Worm (Caenorhabditis elegans) whole organism, young adult: ENCODE results near the gene csr-1.

ENCODE experiments used
- B0019.2 ChIP-seq: fragments of 200-800 bp; sonication (Bioruptor generic); conservative IDR thresholded peaks from 2 replicates; pipeline ENCODE4 v1.3.6; 2022; ENCODE audit warnings: missing genetic modification reagents, missing genetic modification characterization, missing compliant biosample characterization
- B0261.1 ChIP-seq: sonication (generic microtip); optimal IDR thresholded peaks from 2 replicates; lab custom pipeline; 2016; ENCODE audit warnings: mild to moderate bottlenecking, missing genetic modification characterization, moderate library complexity, missing compliant biosample characterization
- C06A6.2 ChIP-seq: fragments of 200-800 bp; sonication (Bioruptor generic); conservative IDR thresholded peaks from 2 replicates; pipeline ENCODE4 v1.3.6; 2022; ENCODE audit warnings: missing genetic modification characterization, missing compliant biosample characterization
- C17E4.6 ChIP-seq: fragments of 200-800 bp; sonication (Bioruptor generic); IDR thresholded peaks from 2 replicates; pipeline ENCODE4 v1.3.6; 2022; ENCODE audit warnings: missing genetic modification reagents, missing genetic modification characterization, missing compliant biosample characterization
- D2030.7 ChIP-seq: fragments of 200-800 bp; sonication (Bioruptor generic); IDR thresholded peaks from 2 replicates; pipeline ENCODE4 v1.3.6; 2022; ENCODE audit warnings: missing genetic modification reagents, missing genetic modification characterization, missing compliant biosample characterization
- F10E7.11 ChIP-seq: sonication (generic microtip); optimal IDR thresholded peaks from 2 replicates; lab custom pipeline; 2017; ENCODE audit warnings: mild to moderate bottlenecking, missing genetic modification characterization, moderate library complexity, missing compliant biosample characterization
- F22D6.2 ChIP-seq: sonication (generic microtip); optimal IDR thresholded peaks from 2 replicates; lab custom pipeline; 2016; ENCODE audit warnings: mild to moderate bottlenecking, missing genetic modification characterization, missing compliant biosample characterization
- F23B12.7 ChIP-seq: sonication (generic microtip); optimal IDR thresholded peaks from 2 replicates; lab custom pipeline; 2017; ENCODE audit warnings: missing genetic modification characterization, mild to moderate bottlenecking, missing compliant biosample characterization, antibody characterized with exemption, moderate library complexity; ENCODE audit not compliant: insufficient read depth
- F37B4.10 ChIP-seq: fragments of 200-800 bp; sonication (Bioruptor generic); IDR thresholded peaks from 2 replicates; pipeline ENCODE4 v1.3.6; 2022; ENCODE audit warnings: missing genetic modification characterization, missing compliant biosample characterization
- F52B5.7 ChIP-seq: sonication (generic microtip); optimal IDR thresholded peaks from 2 replicates; lab custom pipeline; 2016; ENCODE audit warnings: mild to moderate bottlenecking, missing genetic modification characterization, missing compliant biosample characterization
- F55B11.4 ChIP-seq: sonication (generic microtip); optimal IDR thresholded peaks from 2 replicates; lab custom pipeline; 2016; ENCODE audit warnings: missing compliant biosample characterization, missing genetic modification characterization, borderline replicate concordance; ENCODE audit not compliant: insufficient read depth
- F57A8.1 ChIP-seq: fragments of 200-800 bp; sonication (Bioruptor generic); optimal IDR thresholded peaks from 2 replicates; lab custom pipeline; 2018; ENCODE audit warnings: mild to moderate bottlenecking, missing genetic modification characterization, moderate library complexity, missing compliant biosample characterization
- K11D2.4 ChIP-seq: fragments of 200-800 bp; sonication (Bioruptor generic); IDR thresholded peaks from 2 replicates; pipeline ENCODE4 v1.3.6; 2022; ENCODE audit warnings: missing genetic modification reagents, missing genetic modification characterization, missing compliant biosample characterization
- Y53F4B.3 ChIP-seq: fragments of 200-800 bp; sonication (Bioruptor generic); IDR thresholded peaks from 2 replicates; pipeline ENCODE4 v1.3.6; 2022; ENCODE audit warnings: missing genetic modification reagents, missing genetic modification characterization, missing compliant biosample characterization
- ZK185.1 ChIP-seq: sonication (generic microtip); optimal IDR thresholded peaks from 2 replicates; lab custom pipeline; 2016; ENCODE audit warnings: mild to moderate bottlenecking, missing genetic modification characterization, missing compliant biosample characterization; ENCODE audit not compliant: poor library complexity, severe bottlenecking
- aptf-2 ChIP-seq: fragments of 200-800 bp; sonication (Bioruptor generic); conservative IDR thresholded peaks from 2 replicates; pipeline ENCODE4 v1.3.6; 2022; ENCODE audit warnings: missing genetic modification reagents, missing genetic modification characterization, missing compliant biosample characterization
- athp-1 ChIP-seq: sonication (generic microtip); optimal IDR thresholded peaks from 2 replicates; lab custom pipeline; 2017; ENCODE audit warnings: mild to moderate bottlenecking, missing genetic modification characterization, missing compliant biosample characterization
- attf-5 ChIP-seq: fragments of 200-800 bp; sonication (Bioruptor generic); optimal IDR thresholded peaks from 2 replicates; lab custom pipeline; 2018; ENCODE audit warnings: mild to moderate bottlenecking, missing genetic modification characterization, missing compliant biosample characterization
- bed-1 ChIP-seq: fragments of 200-800 bp; sonication (Bioruptor generic); IDR thresholded peaks from 2 replicates; pipeline ENCODE4 v1.3.6; 2022; ENCODE audit warnings: missing genetic modification reagents, missing genetic modification characterization, missing compliant biosample characterization
- ccch-3 ChIP-seq: fragments of 200-800 bp; sonication (Bioruptor generic); optimal IDR thresholded peaks from 2 replicates; lab custom pipeline; 2018; ENCODE audit warnings: mild to moderate bottlenecking, missing genetic modification characterization, missing compliant biosample characterization
- cebp-2 ChIP-seq: fragments of 200-800 bp; sonication (Bioruptor generic); IDR thresholded peaks from 2 replicates; pipeline ENCODE4 v1.3.6; 2022; ENCODE audit warnings: missing genetic modification characterization, missing compliant biosample characterization
- ceh-40 ChIP-seq: fragments of 200-800 bp; sonication (Bioruptor generic); IDR thresholded peaks from 2 replicates; pipeline ENCODE4 v1.3.6; 2022; ENCODE audit warnings: missing genetic modification characterization, missing compliant biosample characterization
- ceh-79 ChIP-seq: sonication (generic microtip); optimal IDR thresholded peaks from 2 replicates; lab custom pipeline; 2017; ENCODE audit warnings: mild to moderate bottlenecking, missing genetic modification characterization, missing compliant biosample characterization
- chd-7 ChIP-seq: sonication (generic microtip); optimal IDR thresholded peaks from 2 replicates; lab custom pipeline; 2016; ENCODE audit warnings: mild to moderate bottlenecking, missing genetic modification characterization, moderate library complexity, missing compliant biosample characterization
- die-1 ChIP-seq: sonication (generic microtip); optimal IDR thresholded peaks from 2 replicates; lab custom pipeline; 2016; ENCODE audit warnings: missing genotype, mild to moderate bottlenecking, missing genetic modification characterization, missing compliant biosample characterization
- efl-1 ChIP-seq: fragments of 150-350 bp; optimal IDR thresholded peaks from 2 replicates; lab custom pipeline; 2014; ENCODE audit warnings: missing biosample characterization, missing genetic modification reagents, missing genetic modification characterization
- ekl-4 ChIP-seq: fragments of 200-800 bp; sonication (Bioruptor generic); IDR thresholded peaks from 2 replicates; pipeline ENCODE4 v1.3.6; 2022; ENCODE audit warnings: missing genetic modification reagents, missing genetic modification characterization, missing compliant biosample characterization
- fkh-3 ChIP-seq: sonication (generic microtip); optimal IDR thresholded peaks from 2 replicates; lab custom pipeline; 2016; ENCODE audit warnings: mild to moderate bottlenecking, missing genetic modification characterization, missing compliant biosample characterization
- let-607 ChIP-seq, 2 experiments: fragments of 200-800 bp in 1 of 2; sonication (Bioruptor generic) in 1 of 2; sonication (generic microtip) in 1 of 2; optimal IDR thresholded peaks; 2 replicates each; lab custom pipeline; 2016 to 2018; ENCODE audit warnings: mild to moderate bottlenecking in 2 of 2, missing compliant biosample characterization in 2 of 2, missing genetic modification characterization in 2 of 2, moderate library complexity in 2 of 2, missing genotype in 1 of 2
- lin-26 ChIP-seq: fragments of 200-800 bp; sonication (Bioruptor generic); IDR thresholded peaks from 2 replicates; pipeline ENCODE4 v1.3.6; 2022; ENCODE audit warnings: missing genetic modification reagents, missing genetic modification characterization, missing compliant biosample characterization
- madf-3 ChIP-seq: fragments of 200-800 bp; sonication (Bioruptor generic); IDR thresholded peaks from 2 replicates; pipeline ENCODE4 v1.3.6; 2022; ENCODE audit warnings: missing genetic modification reagents, missing genetic modification characterization, missing compliant biosample characterization
- madf-6 ChIP-seq: fragments of 200-800 bp; sonication (Bioruptor generic); IDR thresholded peaks from 2 replicates; pipeline ENCODE4 v1.3.6; 2022; ENCODE audit warnings: missing genetic modification reagents, missing genetic modification characterization, missing compliant biosample characterization
- mes-4 ChIP-seq: sonication (generic microtip); optimal IDR thresholded peaks from 2 replicates; lab custom pipeline; 2016; ENCODE audit warnings: missing genotype, missing genetic modification characterization, missing compliant biosample characterization
- nfyb-1 ChIP-seq: fragments of 200-800 bp; sonication (Bioruptor generic); IDR thresholded peaks from 2 replicates; pipeline ENCODE4 v1.3.6; 2022; ENCODE audit warnings: missing genetic modification reagents, missing genetic modification characterization, missing compliant biosample characterization
- nhr-120 ChIP-seq: fragments of 200-800 bp; sonication (Bioruptor generic); IDR thresholded peaks from 2 replicates; pipeline ENCODE4 v1.3.6; 2022; ENCODE audit warnings: missing genetic modification characterization, missing compliant biosample characterization
- pbrm-1 ChIP-seq: fragments of 200-800 bp; sonication (Bioruptor generic); IDR thresholded peaks from 2 replicates; pipeline ENCODE4 v1.3.6; 2022; ENCODE audit warnings: missing genetic modification reagents, missing genetic modification characterization, missing compliant biosample characterization
- rec-8 ChIP-seq, 2 experiments: sonication (generic microtip); optimal IDR thresholded peaks; 2 replicates each; lab custom pipeline; 2016; ENCODE audit warnings: mild to moderate bottlenecking in 2 of 2, missing genetic modification characterization in 2 of 2, missing genetic modification reagents in 2 of 2, missing genotype in 2 of 2, missing biosample characterization in 1 of 2, missing compliant biosample characterization in 1 of 2, moderate library complexity in 1 of 2
- sea-2 ChIP-seq: fragments of 200-800 bp; sonication (Bioruptor generic); IDR thresholded peaks from 2 replicates; pipeline ENCODE4 v1.3.6; 2022; ENCODE audit warnings: missing genetic modification characterization, missing compliant biosample characterization
- snpc-1.1 ChIP-seq: sonication (generic microtip); optimal IDR thresholded peaks from 2 replicates; lab custom pipeline; 2017; ENCODE audit warnings: missing genetic modification characterization, mild to moderate bottlenecking, missing compliant biosample characterization, antibody characterized with exemption, moderate library complexity, missing genotype, missing genetic modification reagents; ENCODE audit not compliant: insufficient read depth
- snpc-3.4 ChIP-seq: sonication (generic microtip); optimal IDR thresholded peaks from 2 replicates; lab custom pipeline; 2017; ENCODE audit warnings: missing genetic modification characterization, mild to moderate bottlenecking, missing compliant biosample characterization, antibody characterized with exemption, moderate library complexity, missing genotype, missing genetic modification reagents
- tbp1 ChIP-seq: fragments of 200-800 bp; sonication (Bioruptor generic); optimal IDR thresholded peaks from 2 replicates; lab custom pipeline; 2018; ENCODE audit warnings: mild to moderate bottlenecking, missing genetic modification characterization, missing compliant biosample characterization
- tbx-9 ChIP-seq: sonication (generic microtip); optimal IDR thresholded peaks from 2 replicates; lab custom pipeline; 2016; ENCODE audit warnings: borderline replicate concordance, missing genetic modification characterization, inconsistent platforms, missing compliant biosample characterization
- tlf-1 ChIP-seq: fragments of 200-800 bp; sonication (Bioruptor generic); optimal IDR thresholded peaks from 2 replicates; lab custom pipeline; 2018; ENCODE audit warnings: mild to moderate bottlenecking, missing genetic modification characterization, missing compliant biosample characterization
- unc-130 ChIP-seq: sonication (generic microtip); optimal IDR thresholded peaks from 2 replicates; lab custom pipeline; 2016; ENCODE audit warnings: missing genetic modification reagents, missing genetic modification characterization, missing compliant biosample characterization
- ztf-22 ChIP-seq: fragments of 200-800 bp; sonication (Bioruptor generic); optimal IDR thresholded peaks from 2 replicates; lab custom pipeline; 2018; ENCODE audit warnings: mild to moderate bottlenecking, missing genetic modification characterization, moderate library complexity, missing compliant biosample characterization

The csr-1 gene

DNA sequence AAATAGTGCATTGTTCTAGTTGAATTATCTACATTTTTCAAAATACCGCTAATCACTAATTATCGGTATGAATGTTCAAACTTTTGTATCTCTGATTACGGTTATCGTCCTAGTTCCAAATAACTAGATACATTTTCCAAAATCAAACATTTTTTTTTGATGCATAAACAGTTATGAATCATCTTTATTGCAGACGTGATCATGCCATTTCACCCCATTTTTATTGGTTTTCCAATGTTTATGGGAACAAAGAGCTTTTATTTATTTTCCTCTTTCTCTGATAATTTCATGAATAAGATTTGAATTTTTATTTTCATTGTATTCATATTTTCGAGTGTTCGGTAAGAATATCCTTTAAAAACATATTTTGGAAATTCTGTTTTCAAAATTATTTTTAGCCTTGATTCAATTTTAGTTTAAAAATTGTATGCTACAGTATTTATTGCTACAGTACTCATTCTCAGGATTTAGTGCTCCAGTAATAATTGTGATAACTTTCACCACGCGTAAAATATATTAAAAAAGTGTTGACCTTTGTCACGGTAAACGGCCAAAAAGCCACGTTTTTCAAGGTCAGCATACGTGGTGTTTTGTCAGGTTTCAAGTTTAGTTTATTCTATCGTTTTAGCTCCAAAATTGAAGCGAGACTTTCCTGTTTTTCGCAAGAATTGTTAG lies at the start of gene csr-1:
csr-1 (plus strand) TSS at position 625 of the 675 bp plus-strand sequence.
- no peak for TF ChIP-seq K11D2.4 (GFP tag; lab: Robert Waterston, UW)
- TF ChIP-seq fkh-3 (tag; lab: Kevin White, UChicago) = no peak
- no peak for TF ChIP-seq C06A6.2 (GFP tag; lab: Robert Waterston, UW)
- TF ChIP-seq bed-1 (GFP tag; lab: Robert Waterston, UW) = no peak
- no peak for TF ChIP-seq ceh-79 (tag; lab: Kevin White, UChicago)
- no peak for TF ChIP-seq die-1 (tag; lab: Kevin White, UChicago)
- TF ChIP-seq unc-130 (GFP tag; lab: Kevin White, UChicago) = no peak
- TF ChIP-seq F37B4.10 (GFP tag; lab: Robert Waterston, UW) = no peak
- no peak for TF ChIP-seq snpc-3.4 (tag; lab: Kevin White, UChicago)
- TF ChIP-seq ekl-4 (GFP tag; lab: Robert Waterston, UW) = no peak
- TF ChIP-seq madf-3 (GFP tag; lab: Robert Waterston, UW) = no peak
- TF ChIP-seq cebp-2 = no peak
- no peak for TF ChIP-seq athp-1 (tag; lab: Kevin White, UChicago)
- TF ChIP-seq let-607 (tag; optimal IDR thresholded peaks at IDR 0.05; lab: Kevin White, UChicago) = no peak
- no peak for TF ChIP-seq nhr-120 (GFP tag; lab: Robert Waterston, UW)
- TF ChIP-seq chd-7 (tag; lab: Kevin White, UChicago) = no peak

DNA sequence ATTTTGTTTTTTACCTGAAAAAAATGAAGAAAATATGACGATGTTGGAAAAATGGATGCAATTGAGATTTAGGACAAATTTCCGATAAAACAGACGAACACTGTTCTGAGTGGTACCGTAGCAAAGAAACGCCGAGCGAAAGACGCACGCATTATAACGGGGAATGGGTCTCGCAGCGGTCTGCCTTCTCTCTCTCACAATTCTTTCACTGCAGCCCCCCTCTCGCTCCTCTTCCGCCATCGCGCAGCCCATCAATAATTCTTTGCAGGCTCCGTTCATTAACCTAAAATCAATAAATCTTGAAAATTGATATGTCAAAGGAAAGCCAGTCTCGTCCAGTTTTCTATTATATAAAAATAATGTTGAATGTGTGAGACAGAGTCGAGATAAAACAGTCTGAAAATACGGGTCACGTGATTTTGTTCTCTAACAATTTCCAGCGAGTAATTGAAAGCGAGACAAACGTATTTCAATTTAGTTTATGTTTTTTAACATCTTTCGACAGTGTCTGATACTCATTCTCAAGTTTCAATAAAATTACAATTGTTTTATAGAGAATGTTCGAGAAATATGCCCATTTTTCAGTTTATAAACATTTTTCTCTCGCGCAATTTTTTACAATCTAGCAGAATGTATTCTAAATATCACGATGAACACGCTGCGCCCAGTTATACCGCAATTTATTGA lies 47.5 kb upstream of the csr-1 start:
- TF ChIP-seq aptf-2 (GFP tag; lab: Robert Waterston, UW) (no peak), pbrm-1 (GFP tag; lab: Robert Waterston, UW) (no peak), ceh-40 (no peak), let-607 (tag; optimal IDR thresholded peaks at IDR 0.05; lab: Kevin White, UChicago) (no peak), efl-1 (GFP tag; lab: Kevin White, UChicago) (no peak), rec-8 (tag; optimal IDR thresholded peaks at IDR 0.05; lab: Kevin White, UChicago) (no peak), F57A8.1 (no peak), tbp1 (GFP tag; lab: Kevin White, UChicago) (no peak), F22D6.2 (tag; lab: Kevin White, UChicago) (no peak), tlf-1 (GFP tag; lab: Kevin White, UChicago) (no peak), F52B5.7 (tag; lab: Kevin White, UChicago) (no peak), C17E4.6 (no peak), F55B11.4 (tag; lab: Kevin White, UChicago) (no peak), Y53F4B.3 (GFP tag; lab: Robert Waterston, UW) (no peak), B0261.1 (tag; lab: Kevin White, UChicago) (no peak), snpc-1.1 (tag; lab: Kevin White, UChicago) (no peak), tbx-9 (tag; lab: Kevin White, UChicago) (no peak), madf-6 (GFP tag; lab: Robert Waterston, UW) (peak; percentile 75), F10E7.11 (no peak), K11D2.4 (GFP tag; lab: Robert Waterston, UW) (no peak), D2030.7 (no peak), ZK185.1 (tag; lab: Kevin White, UChicago) (no peak), F23B12.7 (tag; lab: Kevin White, UChicago) (no peak), ccch-3 (GFP tag; lab: Kevin White, UChicago) (no peak), mes-4 (tag; lab: Kevin White, UChicago) (no peak), B0019.2 (GFP tag; lab: Robert Waterston, UW) (no peak), ztf-22 (GFP tag; lab: Kevin White, UChicago) (no peak), lin-26 (GFP tag; lab: Robert Waterston, UW) (no peak), ekl-4 (GFP tag; lab: Robert Waterston, UW) (no peak), nfyb-1 (no peak), sea-2 (GFP tag; lab: Robert Waterston, UW) (no peak), attf-5 (GFP tag; lab: Kevin White, UChicago) (no peak)
